Worm (Caenorhabditis elegans) whole organism, L1 larva: ENCODE data around the gene idpp-5.

Experiments used
- C04F5.9 ChIP-seq: sonication (generic microtip); optimal IDR thresholded peaks from 2 replicates; lab custom pipeline; 2016; ENCODE audit warnings: missing genetic modification characterization, missing compliant biosample characterization
- ama-1 ChIP-seq: fragments of 150-350 bp; optimal IDR thresholded peaks from 2 replicates; lab custom pipeline; 2014
- blmp-1 ChIP-seq: fragments of 150-350 bp; optimal IDR thresholded peaks from 2 replicates; lab custom pipeline; 2014; ENCODE audit warnings: missing biosample characterization, missing genetic modification characterization
- ceh-63 ChIP-seq: fragments of 200-800 bp; sonication (Bioruptor generic); optimal IDR thresholded peaks from 2 replicates; lab custom pipeline; 2018; ENCODE audit warnings: mild to moderate bottlenecking, missing genetic modification characterization, missing compliant biosample characterization
- ceh-88 ChIP-seq: fragments of 200-800 bp; sonication (Bioruptor generic); IDR thresholded peaks from 2 replicates; pipeline ENCODE4 v1.3.6; 2022; ENCODE audit warnings: missing genetic modification characterization, missing compliant biosample characterization
- ces-1 ChIP-seq: fragments of 150-350 bp; optimal IDR thresholded peaks from 2 replicates; lab custom pipeline; 2014; ENCODE audit warnings: missing biosample characterization, missing genetic modification reagents, missing genetic modification characterization
- dsc-1 ChIP-seq: sonication (generic microtip); optimal IDR thresholded peaks from 2 replicates; lab custom pipeline; 2016; ENCODE audit warnings: mild to moderate bottlenecking, missing genetic modification characterization, missing compliant biosample characterization
- efl-1 ChIP-seq, 4 experiments: fragments of 150-350 bp; optimal IDR thresholded peaks in 3 of 4; peaks in 1 of 4; 1 replicate in 1 of 4; 2 replicates in 3 of 4; lab custom pipeline; 2014; ENCODE audit warnings: missing biosample characterization in 2 of 4, missing genetic modification characterization in 2 of 4, missing genetic modification reagents in 2 of 4
- efl-3 ChIP-seq: fragments of 200-800 bp; sonication (Bioruptor generic); optimal IDR thresholded peaks from 2 replicates; lab custom pipeline; 2018; ENCODE audit warnings: mild to moderate bottlenecking, missing genetic modification characterization, missing compliant biosample characterization
- elt-2 ChIP-seq: sonication (generic microtip); optimal IDR thresholded peaks from 2 replicates; lab custom pipeline; 2016; ENCODE audit warnings: missing genetic modification characterization, mild to moderate bottlenecking, inconsistent platforms, missing compliant biosample characterization, missing genetic modification reagents
- elt-3 ChIP-seq, 6 experiments: fragments of 150-350 bp in 1 of 6; sonication (generic microtip); optimal IDR thresholded peaks; 2 replicates each; lab custom pipeline; 2017 to 2018; ENCODE audit warnings: missing biosample characterization in 6 of 6, missing genetic modification characterization in 6 of 6, inconsistent platforms in 1 of 6
- fkh-10 ChIP-seq: sonication (generic microtip); optimal IDR thresholded peaks from 2 replicates; lab custom pipeline; 2017; ENCODE audit warnings: missing biosample characterization, missing genetic modification reagents, missing genetic modification characterization
- fkh-4 ChIP-seq: sonication (generic microtip); optimal IDR thresholded peaks from 2 replicates; lab custom pipeline; 2016; ENCODE audit warnings: missing compliant biosample characterization, missing genetic modification characterization, borderline replicate concordance
- hpl-2 ChIP-seq: fragments of 150-350 bp; optimal IDR thresholded peaks from 2 replicates; lab custom pipeline; 2014; ENCODE audit warnings: missing biosample characterization, missing genetic modification reagents, missing genetic modification characterization
- irx-1 ChIP-seq: sonication (generic microtip); optimal IDR thresholded peaks from 2 replicates; lab custom pipeline; 2016; ENCODE audit warnings: missing genetic modification characterization, missing compliant biosample characterization
- jun-1 ChIP-seq: fragments of 150-350 bp; optimal IDR thresholded peaks from 2 replicates; lab custom pipeline; 2014; ENCODE audit warnings: missing biosample characterization, missing genetic modification reagents, missing genetic modification characterization
- lin-14 ChIP-seq: fragments of 200-800 bp; sonication (Bioruptor generic); optimal IDR thresholded peaks from 2 replicates; lab custom pipeline; 2018; ENCODE audit warnings: mild to moderate bottlenecking, missing genetic modification characterization, moderate library complexity, missing compliant biosample characterization
- lin-35 ChIP-seq, 2 experiments: fragments of 150-350 bp; optimal IDR thresholded peaks; 2 replicates each; lab custom pipeline; 2014; ENCODE audit warnings: missing biosample characterization in 2 of 2, missing genetic modification characterization in 2 of 2, missing genetic modification reagents in 2 of 2
- lsy-2 ChIP-seq, 2 experiments: fragments of 150-350 bp; optimal IDR thresholded peaks; 2 replicates each; lab custom pipeline; 2014; ENCODE audit warnings: missing biosample characterization in 2 of 2, missing genetic modification characterization in 2 of 2
- mdl-1 ChIP-seq, 2 experiments: fragments of 150-350 bp; optimal IDR thresholded peaks; 2 replicates each; lab custom pipeline; 2014 to 2017; ENCODE audit warnings: missing biosample characterization in 2 of 2, missing genetic modification characterization in 2 of 2, inconsistent platforms in 1 of 2
- nhr-19 ChIP-seq: fragments of 200-800 bp; sonication (Bioruptor generic); conservative IDR thresholded peaks from 2 replicates; pipeline ENCODE4 v1.3.6; 2022; ENCODE audit warnings: missing genetic modification characterization, missing compliant biosample characterization
- nhr-20 ChIP-seq: sonication (generic microtip); optimal IDR thresholded peaks from 2 replicates; lab custom pipeline; 2016; ENCODE audit warnings: mild to moderate bottlenecking, missing genetic modification characterization, missing compliant biosample characterization
- nhr-71 ChIP-seq: sonication (generic microtip); optimal IDR thresholded peaks from 2 replicates; lab custom pipeline; 2016; ENCODE audit warnings: mild to moderate bottlenecking, missing genetic modification characterization, moderate library complexity, missing compliant biosample characterization
- nhr-76 ChIP-seq: sonication (generic microtip); optimal IDR thresholded peaks from 2 replicates; lab custom pipeline; 2017; ENCODE audit warnings: missing biosample characterization, missing genetic modification characterization
- nhr-77 ChIP-seq: fragments of 150-350 bp; optimal IDR thresholded peaks from 2 replicates; lab custom pipeline; 2014; ENCODE audit warnings: missing biosample characterization, missing genetic modification characterization
- nhr-85 ChIP-seq: sonication (generic microtip); peaks from one replicate; lab custom pipeline; 2016; ENCODE audit warnings: missing genetic modification characterization, inconsistent platforms, missing compliant biosample characterization
- nhr-90 ChIP-seq: sonication (generic microtip); optimal IDR thresholded peaks from 2 replicates; lab custom pipeline; 2016; ENCODE audit warnings: mild to moderate bottlenecking, missing genetic modification characterization, missing compliant biosample characterization; ENCODE audit not compliant: poor library complexity
- pqm-1 ChIP-seq: sonication (generic microtip); optimal IDR thresholded peaks from 3 replicates; lab custom pipeline; 2017; ENCODE audit warnings: missing biosample characterization, missing genetic modification characterization
- skn-1 ChIP-seq: fragments of 150-350 bp; optimal IDR thresholded peaks from 2 replicates; lab custom pipeline; 2014; ENCODE audit warnings: missing biosample characterization, missing genetic modification characterization
- snpc-4 ChIP-seq: fragments of 150-350 bp; optimal IDR thresholded peaks from 2 replicates; lab custom pipeline; 2014; ENCODE audit warnings: missing biosample characterization, missing genetic modification characterization
- snu-23 ChIP-seq: sonication (generic microtip); optimal IDR thresholded peaks from 2 replicates; lab custom pipeline; 2016; ENCODE audit warnings: missing genetic modification characterization, missing compliant biosample characterization
- sup-37 ChIP-seq: fragments of 200-800 bp; sonication (Bioruptor generic); optimal IDR thresholded peaks from 2 replicates; lab custom pipeline; 2018; ENCODE audit warnings: mild to moderate bottlenecking, missing genetic modification characterization, missing compliant biosample characterization
- tbx-2 ChIP-seq: sonication (generic microtip); optimal IDR thresholded peaks from 2 replicates; lab custom pipeline; 2016; ENCODE audit warnings: missing genetic modification characterization, missing compliant biosample characterization
- unc-130 ChIP-seq: fragments of 150-350 bp; optimal IDR thresholded peaks from 2 replicates; lab custom pipeline; 2017; ENCODE audit warnings: missing biosample characterization, missing genetic modification characterization, inconsistent platforms
- unc-30 ChIP-seq: sonication (generic microtip); optimal IDR thresholded peaks from 2 replicates; lab custom pipeline; 2017; ENCODE audit warnings: missing biosample characterization, missing genetic modification characterization
- ztf-11 ChIP-seq, 2 experiments: sonication (generic microtip); optimal IDR thresholded peaks; 2 replicates each; lab custom pipeline; 2016 to 2017; ENCODE audit warnings: missing genetic modification characterization in 2 of 2, missing biosample characterization in 1 of 2, missing compliant biosample characterization in 1 of 2
- ztf-4 ChIP-seq: fragments of 150-350 bp; optimal IDR thresholded peaks from 2 replicates; lab custom pipeline; 2014; ENCODE audit warnings: missing biosample characterization, missing genetic modification characterization

The idpp-5 gene

ce11 chrX:3821609-3822008 lies 29.0 kb upstream of the idpp-5 start:
- TF ChIP-seq efl-1 (optimal IDR thresholded peaks at IDR 0.05; lab: Kevin White, UChicago): no peak
- TF ChIP-seq efl-1 (GFP tag; optimal IDR thresholded peaks at IDR 0.05 in 1 of 2; lab: Kevin White, UChicago): peak in 1 of 2 experiments; percentile 30
- peak; percentile 12 for TF ChIP-seq lin-14 (GFP tag; lab: Kevin White, UChicago)
- TF ChIP-seq dsc-1: peak; percentile 3
- no peak for TF ChIP-seq ztf-11 (tag; optimal IDR thresholded peaks at IDR 0.05; lab: Kevin White, UChicago)

ce11 chrX:3820666-3821065 lies 28.1 kb upstream of the idpp-5 start:
- TF ChIP-seq unc-30 (tag; lab: Kevin White, UChicago) (no peak), jun-1 (tag; lab: Kevin White, UChicago) (peak; percentile 29), lin-35 (GFP tag; optimal IDR thresholded peaks at IDR 0.05; lab: Kevin White, UChicago) (peak in 1 of 2 experiments; percentile 29), nhr-71 (tag; lab: Kevin White, UChicago) (peak; percentile 12), efl-1 (optimal IDR thresholded peaks at IDR 0.05; lab: Kevin White, UChicago) (no peak), efl-1 (GFP tag; optimal IDR thresholded peaks at IDR 0.05 in 1 of 2; lab: Kevin White, UChicago) (peak in 1 of 2 experiments; percentile 80), skn-1 (no peak), elt-2 (tag; lab: Kevin White, UChicago) (peak; percentile 50)

- TF ChIP-seq efl-1 (optimal IDR thresholded peaks at IDR 0.05; lab: Kevin White, UChicago): no peak
- TF ChIP-seq efl-1 (GFP tag; optimal IDR thresholded peaks at IDR 0.05 in 1 of 2; lab: Kevin White, UChicago): peak in 1 of 2 experiments; percentile 66
- no peak for TF ChIP-seq ama-1 (lab: Kevin White, UChicago)
- peak in 1 of 2 experiments; percentile 66 for TF ChIP-seq lsy-2 (tag; optimal IDR thresholded peaks at IDR 0.05; lab: Kevin White, UChicago)
- TF ChIP-seq sup-37: no peak
- TF ChIP-seq tbx-2: peak; percentile 38
- TF ChIP-seq ztf-4: no peak
- peak; percentile 40 for TF ChIP-seq irx-1
- TF ChIP-seq lin-14 (GFP tag; lab: Kevin White, UChicago): peak; percentile 45
- peak; percentile 48 for TF ChIP-seq nhr-77 (tag; lab: Kevin White, UChicago)
- peak; percentile 36 for TF ChIP-seq nhr-20 (tag; lab: Kevin White, UChicago)
These were observed 27.1 kb upstream of the idpp-5 start for ce11 chrX:3819697-3820096.

ce11 chrX:3818856-3819524 lies 26.4 kb upstream of the idpp-5 start:
- TF ChIP-seq lin-35 (GFP tag; optimal IDR thresholded peaks at IDR 0.05; lab: Kevin White, UChicago) (peak in 1 of 2 experiments; percentile 39), pqm-1 (tag; lab: Kevin White, UChicago) (peak; percentile 14), elt-2 (tag; lab: Kevin White, UChicago) (peak; percentile 84), snpc-4 (tag; lab: Kevin White, UChicago) (no peak), ceh-63 (GFP tag; lab: Kevin White, UChicago) (no peak), ceh-88 (GFP tag; lab: Robert Waterston, UW) (no peak), lin-14 (GFP tag; lab: Kevin White, UChicago) (peak; percentile 41), unc-30 (tag; lab: Kevin White, UChicago) (no peak), nhr-77 (tag; lab: Kevin White, UChicago) (no peak), dsc-1 (peak; percentile 90), C04F5.9 (tag; lab: Kevin White, UChicago) (no peak), nhr-71 (tag; lab: Kevin White, UChicago) (peak; percentile 53), mdl-1 (tag; optimal IDR thresholded peaks at IDR 0.05; lab: Kevin White, UChicago) (peak in 1 of 2 experiments; percentile 35), nhr-19 (GFP tag; lab: Robert Waterston, UW) (peak; percentile 3; the same call in 1 of the 2 replicates), nhr-90 (tag; lab: Kevin White, UChicago) (peak; percentile 6), nhr-20 (tag; lab: Kevin White, UChicago) (peak; percentile 43), elt-3 (tag; optimal IDR thresholded peaks at IDR 0.05; lab: Kevin White, UChicago) (peak in 4 of 6 experiments; percentile 16 to 63 (median 30)), snu-23 (GFP tag; lab: Kevin White, UChicago) (peak; percentile 32), nhr-85 (tag; lab: Kevin White, UChicago) (peak; percentile 40), ces-1 (GFP tag; lab: Kevin White, UChicago) (no peak), fkh-10 (GFP tag; lab: Kevin White, UChicago) (no peak), unc-130 (no peak), fkh-4 (tag; lab: Kevin White, UChicago) (peak; percentile 40), hpl-2 (GFP tag; lab: Kevin White, UChicago) (peak; percentile 37), nhr-76 (tag; lab: Kevin White, UChicago) (no peak), efl-3 (GFP tag; lab: Kevin White, UChicago) (no peak), blmp-1 (tag; lab: Kevin White, UChicago) (peak; percentile 76)
